Fruit fly (Drosophila melanogaster) whole organism, wandering third instar larva: ENCODE measurements around the gene mkg-p.

Source experiments
- Myc ChIP-seq: fragments of >200 bp; optimal IDR thresholded peaks from 2 replicates; lab custom pipeline; 2017
- N ChIP-seq: fragments of >200 bp; optimal IDR thresholded peaks from 2 replicates; lab custom pipeline; 2018; ENCODE audit warnings: missing biosample characterization, missing external identifiers, missing genetic modification characterization
- psq ChIP-seq: fragments of 200-800 bp; sonication (Bioruptor generic); optimal IDR thresholded peaks from 3 replicates; lab custom pipeline; 2017; ENCODE audit warnings: missing biosample characterization, mild to moderate bottlenecking, missing genetic modification characterization, moderate library complexity
- sv ChIP-seq: fragments of 200-800 bp; sonication (Bioruptor generic); optimal IDR thresholded peaks from 3 replicates; lab custom pipeline; 2016; ENCODE audit warnings: missing biosample characterization, missing genetic modification characterization

- TF ChIP-seq sv (GFP tag; lab: Kevin White, UChicago) (no peak), Myc (lab: Kevin White, UChicago) (no peak), psq (GFP tag; lab: Kevin White, UChicago) (peak; percentile 32), N (GFP tag; lab: Kevin White, UChicago) (no peak)
These were observed 36.3 kb downstream of the mkg-p start for dm6 chr3L:8368694-8369344.
